Fruit fly (Drosophila melanogaster) whole organism, embryonic: ENCODE results near the gene CG33939.

Experiments used
- Antp ChIP-seq: fragments of 200-800 bp; sonication (Bioruptor generic); optimal IDR thresholded peaks from 3 replicates; lab custom pipeline; 2016; ENCODE audit warnings: missing biosample characterization, missing genetic modification characterization
- Atf3 ChIP-seq: fragments of 200-800 bp; sonication (Bioruptor generic); optimal IDR thresholded peaks from 3 replicates; lab custom pipeline; 2016; ENCODE audit warnings: missing biosample characterization, missing genetic modification characterization
- B-H2 ChIP-seq: fragments of 200-800 bp; sonication (Bioruptor generic); optimal IDR thresholded peaks from 2 replicates; lab custom pipeline; 2018; ENCODE audit warnings: missing biosample characterization, mild to moderate bottlenecking, missing genetic modification characterization
- CG1024 ChIP-seq: fragments of 200-800 bp; sonication (Bioruptor generic); IDR thresholded peaks from 2 replicates; pipeline ENCODE4 v1.3.6; 2022; ENCODE audit warnings: missing biosample characterization, missing genetic modification characterization
- CG10366 ChIP-seq: fragments of 200-800 bp; sonication (Bioruptor generic); IDR thresholded peaks from 2 replicates; pipeline ENCODE4 v1.3.6; 2022; ENCODE audit warnings: missing biosample characterization, missing genetic modification characterization
- CG10959 ChIP-seq: fragments of 200-800 bp; sonication (Bioruptor generic); IDR thresholded peaks from 2 replicates; pipeline ENCODE4 v1.3.6; 2022; ENCODE audit warnings: missing biosample characterization, missing genetic modification characterization
- CG11456 ChIP-seq: fragments of 200-800 bp; sonication (Bioruptor generic); IDR thresholded peaks from 3 replicates; pipeline ENCODE4 v1.3.6; 2022; ENCODE audit warnings: missing biosample characterization, missing genetic modification characterization
- CG14014 ChIP-seq: fragments of 200-800 bp; sonication (Bioruptor generic); IDR thresholded peaks from 2 replicates; pipeline ENCODE4 v1.3.6; 2022; ENCODE audit warnings: missing biosample characterization, missing genetic modification characterization
- CG14050 ChIP-seq: fragments of 200-800 bp; sonication (Bioruptor generic); IDR thresholded peaks from 3 replicates; pipeline ENCODE4 v1.3.6; 2022; ENCODE audit warnings: missing biosample characterization, missing genetic modification characterization
- CG17568 ChIP-seq: fragments of 200-800 bp; sonication (Bioruptor generic); optimal IDR thresholded peaks from 2 replicates; lab custom pipeline; 2018; ENCODE audit warnings: missing biosample characterization, mild to moderate bottlenecking, missing genetic modification characterization, moderate library complexity
- CG18011 ChIP-seq: fragments of 200-800 bp; sonication (Bioruptor generic); optimal IDR thresholded peaks from 2 replicates; lab custom pipeline; 2017; ENCODE audit warnings: missing biosample characterization, missing genetic modification characterization, mild to moderate bottlenecking, moderate library complexity, missing genotype
- CG18619 ChIP-seq: fragments of 200-800 bp; sonication (Bioruptor generic); optimal IDR thresholded peaks from 3 replicates; lab custom pipeline; 2017; ENCODE audit warnings: missing biosample characterization, mild to moderate bottlenecking, missing genetic modification characterization
- CG2875 ChIP-seq: fragments of 200-800 bp; sonication (Bioruptor generic); optimal IDR thresholded peaks from 2 replicates; lab custom pipeline; 2017; ENCODE audit warnings: missing biosample characterization, mild to moderate bottlenecking, missing genetic modification characterization, missing genetic modification reagents
- CG31224 ChIP-seq: fragments of 200-800 bp; sonication (Bioruptor generic); IDR thresholded peaks from 2 replicates; pipeline ENCODE4 v1.3.6; 2022; ENCODE audit warnings: missing biosample characterization, missing genetic modification characterization
- CG33557 ChIP-seq: fragments of 200-800 bp; sonication (Bioruptor generic); optimal IDR thresholded peaks from 2 replicates; lab custom pipeline; 2019; ENCODE audit warnings: missing biosample characterization, mild to moderate bottlenecking, missing genetic modification characterization, moderate library complexity
- CG3726 ChIP-seq: fragments of 200-800 bp; sonication (Bioruptor generic); IDR thresholded peaks from 3 replicates; pipeline ENCODE4, ENCODE4 v1.3.6; 2022; ENCODE audit warnings: missing biosample characterization, missing genetic modification characterization
- CG4424 ChIP-seq: fragments of 200-800 bp; sonication (Bioruptor generic); optimal IDR thresholded peaks from 3 replicates; lab custom pipeline; 2016; ENCODE audit warnings: missing biosample characterization, missing genetic modification characterization
- CG4617 ChIP-seq: fragments of 200-800 bp; sonication (Bioruptor generic); optimal IDR thresholded peaks from 3 replicates; lab custom pipeline; 2016; ENCODE audit warnings: missing biosample characterization, missing genetic modification characterization, borderline replicate concordance
- CG6175 ChIP-seq: fragments of 200-800 bp; sonication (Bioruptor generic); IDR thresholded peaks from 3 replicates; pipeline ENCODE4 v1.3.6; 2022; ENCODE audit warnings: missing biosample characterization, missing genetic modification characterization
- CG6765 ChIP-seq: fragments of 200-800 bp; sonication (Bioruptor generic); optimal IDR thresholded peaks from 3 replicates; lab custom pipeline; 2017; ENCODE audit warnings: missing biosample characterization, mild to moderate bottlenecking, missing genetic modification characterization
- CG6854 ChIP-seq: fragments of 200-800 bp; sonication (Bioruptor generic); optimal IDR thresholded peaks from 3 replicates; lab custom pipeline; 2017; ENCODE audit warnings: missing biosample characterization, mild to moderate bottlenecking, missing genetic modification characterization
- CG8281 ChIP-seq: fragments of 200-800 bp; sonication (Bioruptor generic); optimal IDR thresholded peaks from 2 replicates; lab custom pipeline; 2018; ENCODE audit warnings: missing biosample characterization, mild to moderate bottlenecking, missing genetic modification characterization, moderate library complexity
- CG8388 ChIP-seq: fragments of 200-800 bp; sonication (Bioruptor generic); optimal IDR thresholded peaks from 2 replicates; lab custom pipeline; 2019; ENCODE audit warnings: missing biosample characterization, mild to moderate bottlenecking, missing genetic modification characterization, moderate library complexity
- Dad ChIP-seq: fragments of 200-800 bp; sonication (Bioruptor generic); optimal IDR thresholded peaks from 3 replicates; lab custom pipeline; 2016; ENCODE audit warnings: missing biosample characterization, missing genetic modification characterization
- Dek ChIP-seq: fragments of 200-800 bp; sonication (Bioruptor generic); optimal IDR thresholded peaks from 3 replicates; lab custom pipeline; 2019; ENCODE audit warnings: missing biosample characterization, mild to moderate bottlenecking, missing genetic modification characterization, moderate library complexity
- Dp ChIP-seq: fragments of 200-800 bp; sonication (Bioruptor generic); optimal IDR thresholded peaks from 2 replicates; lab custom pipeline; 2018; ENCODE audit warnings: missing biosample characterization, mild to moderate bottlenecking, missing genetic modification characterization, moderate library complexity
- GATAe ChIP-seq: fragments of 200-800 bp; sonication (Bioruptor generic); conservative IDR thresholded peaks from 2 replicates; pipeline ENCODE4 v1.3.6; 2022; ENCODE audit warnings: missing biosample characterization, missing genetic modification characterization
- Gsc ChIP-seq: fragments of 200-800 bp; sonication (Bioruptor generic); IDR thresholded peaks from 2 replicates; pipeline ENCODE4 v1.3.6; 2022; ENCODE audit warnings: missing biosample characterization, missing genetic modification characterization
- HLH4C ChIP-seq: fragments of 200-800 bp; sonication (Bioruptor generic); IDR thresholded peaks from 3 replicates; pipeline ENCODE4 v1.3.6; 2022; ENCODE audit warnings: missing biosample characterization, missing genetic modification characterization; ENCODE audit not compliant: partially characterized antibody
- HLH54F ChIP-seq: fragments of 200-800 bp; sonication (Bioruptor generic); optimal IDR thresholded peaks from 3 replicates; lab custom pipeline; 2016; ENCODE audit warnings: missing biosample characterization, missing genetic modification characterization
- Kr ChIP-seq: fragments of 200-800 bp; sonication (Bioruptor generic); optimal IDR thresholded peaks from 2 replicates; lab custom pipeline; 2017; ENCODE audit warnings: missing biosample characterization, mild to moderate bottlenecking, missing genetic modification characterization
- Lpt ChIP-seq: fragments of >200 bp; optimal IDR thresholded peaks from 2 replicates; lab custom pipeline; 2018; ENCODE audit warnings: missing biosample characterization, missing genetic modification characterization
- MBD-R2 ChIP-seq: fragments of 200-800 bp; sonication (Bioruptor generic); IDR thresholded peaks from 2 replicates; pipeline ENCODE4 v1.3.6; 2022; ENCODE audit warnings: missing biosample characterization, missing genetic modification characterization
- Meics ChIP-seq: fragments of 200-800 bp; sonication (Bioruptor generic); optimal IDR thresholded peaks from 2 replicates; lab custom pipeline; 2017; ENCODE audit warnings: missing biosample characterization, mild to moderate bottlenecking, missing genetic modification characterization
- Nf-YA ChIP-seq: fragments of 200-800 bp; sonication (Bioruptor generic); IDR thresholded peaks from 2 replicates; pipeline ENCODE4 v1.3.6; 2022; ENCODE audit warnings: missing biosample characterization, missing genetic modification characterization
- btn ChIP-seq: fragments of 200-800 bp; sonication (Bioruptor generic); optimal IDR thresholded peaks from 2 replicates; lab custom pipeline; 2016; ENCODE audit warnings: missing biosample characterization, missing genetic modification characterization
- cad ChIP-seq: fragments of >200 bp; optimal IDR thresholded peaks from 2 replicates; lab custom pipeline; 2017; ENCODE audit warnings: missing biosample characterization, missing genetic modification characterization
- croc ChIP-seq: fragments of 200-800 bp; sonication (Bioruptor generic); conservative IDR thresholded peaks from 3 replicates; pipeline ENCODE4 v1.3.6; 2022; ENCODE audit warnings: missing biosample characterization, missing genetic modification characterization
- dan ChIP-seq: fragments of 200-800 bp; sonication (Bioruptor generic); IDR thresholded peaks from 2 replicates; pipeline ENCODE4 v1.3.6; 2022; ENCODE audit warnings: missing biosample characterization, missing genetic modification characterization
- dmrt11E ChIP-seq: fragments of 200-800 bp; sonication (Bioruptor generic); optimal IDR thresholded peaks from 3 replicates; lab custom pipeline; 2018; ENCODE audit warnings: missing biosample characterization, mild to moderate bottlenecking, missing genetic modification characterization, moderate library complexity
- dpn ChIP-seq, 2 experiments: fragments of 200-800 bp; sonication (Bioruptor generic); optimal IDR thresholded peaks; 3 replicates each; lab custom pipeline; 2016; ENCODE audit warnings: missing biosample characterization in 2 of 2, missing genetic modification characterization in 2 of 2
- eve ChIP-seq, 2 experiments: fragments of >200 bp; optimal IDR thresholded peaks; 2 replicates each; lab custom pipeline; 2017; ENCODE audit warnings: missing biosample characterization in 2 of 2, missing genetic modification characterization in 2 of 2
- gfzf ChIP-seq: fragments of 200-800 bp; sonication (Bioruptor generic); optimal IDR thresholded peaks from 2 replicates; lab custom pipeline; 2016; ENCODE audit warnings: missing biosample characterization, mild to moderate bottlenecking, missing genetic modification characterization, moderate library complexity
- org-1 ChIP-seq: fragments of 200-800 bp; sonication (Bioruptor generic); optimal IDR thresholded peaks from 2 replicates; lab custom pipeline; 2017; ENCODE audit warnings: missing biosample characterization, missing genetic modification characterization
- p53 ChIP-seq: fragments of 200-800 bp; sonication (Bioruptor generic); optimal IDR thresholded peaks from 2 replicates; lab custom pipeline; 2016; ENCODE audit warnings: missing biosample characterization, missing genetic modification characterization
- sc ChIP-seq, 3 experiments: fragments of >200 bp in 2 of 3; fragments of 200-800 bp in 1 of 3; sonication (Bioruptor generic) in 1 of 3; optimal IDR thresholded peaks; 2 replicates in 2 of 3; 3 replicates in 1 of 3; lab custom pipeline; 2017; ENCODE audit warnings: mild to moderate bottlenecking in 1 of 3, missing biosample characterization in 1 of 3, missing genetic modification characterization in 1 of 3, missing genetic modification reagents in 1 of 3
- slou ChIP-seq: fragments of 200-800 bp; sonication (Bioruptor generic); optimal IDR thresholded peaks from 3 replicates; lab custom pipeline; 2016; ENCODE audit warnings: missing biosample characterization, missing genetic modification characterization
- stc ChIP-seq: fragments of 200-800 bp; sonication (Bioruptor generic); IDR thresholded peaks from 2 replicates; pipeline ENCODE4 v1.3.6; 2022; ENCODE audit warnings: missing biosample characterization, missing genetic modification characterization
- trh ChIP-seq: fragments of 200-800 bp; sonication (Bioruptor generic); optimal IDR thresholded peaks from 2 replicates; lab custom pipeline; 2016; ENCODE audit warnings: missing biosample characterization, missing genetic modification characterization
- vnd ChIP-seq: fragments of 200-800 bp; sonication (Bioruptor generic); IDR thresholded peaks from 3 replicates; pipeline ENCODE4 v1.3.6; 2022; ENCODE audit warnings: missing biosample characterization, missing genetic modification characterization; ENCODE audit not compliant: partially characterized antibody

The CG33939 gene

dm6 chrX:19154998-19155397, 19.7 kb downstream of the CG33939 start (continued):
- TF ChIP-seq CG4617 (GFP tag; lab: Kevin White, UChicago) = peak; percentile 41
- peak; percentile 76 for TF ChIP-seq CG14014
- TF ChIP-seq CG33557 (GFP tag; lab: Kevin White, UChicago) = peak; percentile 93
- TF ChIP-seq Kr = peak; percentile 15
- TF ChIP-seq HLH54F = peak; percentile 58
- no peak for TF ChIP-seq Dp (GFP tag; lab: Kevin White, UChicago)
- TF ChIP-seq CG11456 (GFP tag; lab: Robert Waterston, UW) = peak; percentile 66; the same call in 1 of the 3 replicates
- peak; percentile 87 for TF ChIP-seq CG2875 (GFP tag; lab: Kevin White, UChicago)
- TF ChIP-seq Lpt (GFP tag; lab: Kevin White, UChicago) = no peak
- 0 out of 2 replicates have a peak, but pooled peaks have one; percentile 64 for TF ChIP-seq Nf-YA (GFP tag; lab: Robert Waterston, UW)
- TF ChIP-seq CG4424 (GFP tag; lab: Kevin White, UChicago) = peak; percentile 91
- peak; percentile 31 for TF ChIP-seq Dek
- TF ChIP-seq croc (GFP tag; lab: Robert Waterston, UW) = peak; percentile 88
- peak; percentile 87 for TF ChIP-seq CG1024 (GFP tag; lab: Robert Waterston, UW)
- no peak for TF ChIP-seq HLH4C (GFP tag; lab: Robert Waterston, UW)
- peak; percentile 92 for TF ChIP-seq CG8388 (GFP tag; lab: Kevin White, UChicago)
- TF ChIP-seq CG6175 (GFP tag; lab: Robert Waterston, UW) = no peak
- peak; percentile 73 for TF ChIP-seq dan (GFP tag; lab: Robert Waterston, UW)
- TF ChIP-seq Dad = peak; percentile 89
- peak in 1 of 2 experiments; percentile 92 for TF ChIP-seq eve (GFP tag; optimal IDR thresholded peaks at IDR 0.05; lab: Kevin White, UChicago)
- TF ChIP-seq CG8281 (tag; lab: Kevin White, UChicago) = peak; percentile 53
- peak; percentile 8 for TF ChIP-seq CG6854 (GFP tag; lab: Kevin White, UChicago)
- TF ChIP-seq GATAe (GFP tag; lab: Robert Waterston, UW) = no peak
- peak; percentile 55; the same call in 1 of the 3 replicates for TF ChIP-seq CG14050 (GFP tag; lab: Robert Waterston, UW)
- TF ChIP-seq MBD-R2 (GFP tag; lab: Robert Waterston, UW) = peak; percentile 41; the same call in 1 of the 2 replicates
- TF ChIP-seq sc (optimal IDR thresholded peaks at IDR 0.05; lab: Kevin White, UChicago) = no peak
- TF ChIP-seq sc (GFP tag; optimal IDR thresholded peaks at IDR 0.05; lab: Kevin White, UChicago) = peak; percentile 88
- peak; percentile 78 to 83 for TF ChIP-seq dpn (GFP tag; optimal IDR thresholded peaks at IDR 0.05; lab: Kevin White, UChicago)
- peak; percentile 54; the same call in 1 of the 2 replicates for TF ChIP-seq Gsc (GFP tag; lab: Robert Waterston, UW)
- peak; percentile 75 for TF ChIP-seq CG17568 (GFP tag; lab: Kevin White, UChicago)
- TF ChIP-seq stc (GFP tag; lab: Robert Waterston, UW) = peak; percentile 70
- TF ChIP-seq dmrt11E (tag; lab: Kevin White, UChicago) = peak; percentile 97
- TF ChIP-seq B-H2 = no peak
- TF ChIP-seq CG10366 (GFP tag; lab: Robert Waterston, UW) = peak; percentile 74
- no peak for TF ChIP-seq p53 (GFP tag; lab: Kevin White, UChicago)
- TF ChIP-seq gfzf (GFP tag; lab: Kevin White, UChicago) = no peak
- TF ChIP-seq slou (GFP tag; lab: Kevin White, UChicago) = peak; percentile 65
- TF ChIP-seq Meics (GFP tag; lab: Kevin White, UChicago) = peak; percentile 48
- peak; percentile 74; the same call in 1 of the 3 replicates for TF ChIP-seq CG3726
- TF ChIP-seq org-1 = peak; percentile 77
- TF ChIP-seq CG6765 (GFP tag; lab: Kevin White, UChicago) = no peak
- peak; percentile 68 for TF ChIP-seq CG18619 (GFP tag; lab: Kevin White, UChicago)
- TF ChIP-seq cad (GFP tag; lab: Kevin White, UChicago) = no peak
- peak; percentile 62 for TF ChIP-seq trh
- peak; percentile 96 for TF ChIP-seq CG10959 (GFP tag; lab: Robert Waterston, UW)
- TF ChIP-seq CG18011 (GFP tag; lab: Kevin White, UChicago) = no peak
- peak; percentile 79 for TF ChIP-seq Antp (GFP tag; lab: Kevin White, UChicago)
- TF ChIP-seq vnd (GFP tag; lab: Robert Waterston, UW) = no peak
- TF ChIP-seq Atf3 = peak; percentile 87
- TF ChIP-seq btn = peak; percentile 87
- TF ChIP-seq CG31224 = peak; percentile 34; the same call in 1 of the 2 replicates
